Fruit fly (Drosophila melanogaster): ENCODE data around the gene CG3407.

The CG3407 gene

dm6 chr2L:3852120-3852519 lies 38.9 kb upstream of the CG3407 start (continued):
- TF ChIP-seq unc-4 (GFP tag; IDR thresholded peaks at IDR 0.05; ENCODE audit: partially characterized antibody) (no peak), Elba2 (GFP tag; optimal IDR thresholded peaks at IDR 0.05) (no peak), CG32772 (GFP tag; IDR thresholded peaks at IDR 0.05) (no peak; the same call in 1 of the 2 replicates), MTF-1 (GFP tag; optimal IDR thresholded peaks at IDR 0.05; ENCODE audit: borderline replicate concordance) (peak; percentile 9), gsb-n (tag; optimal IDR thresholded peaks at IDR 0.05) (peak; percentile 87), pnt (GFP tag; optimal IDR thresholded peaks at IDR 0.05) (peak; percentile 56), CG8765 (GFP tag; IDR thresholded peaks at IDR 0.05) (peak; percentile 50; the same call in 1 of the 2 replicates), salm (tag; optimal IDR thresholded peaks at IDR 0.05) (peak; percentile 7), Ets65A (GFP tag) (peak; percentile 22), bowl (GFP tag; IDR thresholded peaks at IDR 0.05) (no peak), eve (GFP tag; optimal IDR thresholded peaks at IDR 0.05) (peak in 1 of 2 experiments; percentile 40), yki (optimal IDR thresholded peaks at IDR 0.05) (no peak), Drgx (GFP tag; IDR thresholded peaks at IDR 0.05) (no peak), CG11504 (tag; optimal IDR thresholded peaks at IDR 0.05) (peak; percentile 46), CG1647 (GFP tag; optimal IDR thresholded peaks at IDR 0.05) (no peak), tup (GFP tag; optimal IDR thresholded peaks at IDR 0.05) (no peak), btn (GFP tag; optimal IDR thresholded peaks at IDR 0.05) (no peak), CG1832 (GFP tag; optimal IDR thresholded peaks at IDR 0.05) (no peak), Atf-2 (GFP tag; optimal IDR thresholded peaks at IDR 0.05) (peak; percentile 14), Dfd (GFP tag; optimal IDR thresholded peaks at IDR 0.05) (no peak), CG18011 (GFP tag; optimal IDR thresholded peaks at IDR 0.05) (no peak), Hsf (GFP tag; optimal IDR thresholded peaks at IDR 0.05) (peak; percentile 34), CG9215 (GFP tag; IDR thresholded peaks at IDR 0.05) (no peak), CG4730 (GFP tag; IDR thresholded peaks at IDR 0.05) (0 out of 2 replicates have a peak, but pooled peaks have one; percentile 13), crc (GFP tag; optimal IDR thresholded peaks at IDR 0.05) (no peak), ssp (GFP tag; IDR thresholded peaks at IDR 0.05) (0 out of 2 replicates have a peak, but pooled peaks have one; percentile 20), CG17361 (GFP tag; IDR thresholded peaks at IDR 0.05) (0 out of 3 replicates have a peak, but pooled peaks have one; percentile 45), ara (GFP tag; IDR thresholded peaks at IDR 0.05) (peak; percentile 62; the same call in 1 of the 2 replicates), jigr1 (GFP tag; IDR thresholded peaks at IDR 0.05) (no peak), B-H1 (GFP tag; IDR thresholded peaks at IDR 0.05) (no peak), CG3726 (GFP tag; IDR thresholded peaks at IDR 0.05) (no peak), CG11696 (GFP tag; IDR thresholded peaks at IDR 0.05) (no peak), Hr39 (optimal IDR thresholded peaks at IDR 0.05) (no peak), fd3F (GFP tag; optimal IDR thresholded peaks at IDR 0.05) (no peak), zf30C (GFP tag; optimal IDR thresholded peaks at IDR 0.05) (peak; percentile 64), CG7928 (GFP tag; optimal IDR thresholded peaks at IDR 0.05) (no peak), CG10959 (GFP tag; IDR thresholded peaks at IDR 0.05) (peak; percentile 43; the same call in 1 of the 2 replicates), trem (tag; optimal IDR thresholded peaks at IDR 0.05) (peak; percentile 39), CG18619 (GFP tag; optimal IDR thresholded peaks at IDR 0.05) (no peak), Tbp (GFP tag; optimal IDR thresholded peaks at IDR 0.05) (no peak), gro (GFP tag; optimal IDR thresholded peaks at IDR 0.05) (no peak), CG5180 (GFP tag; optimal IDR thresholded peaks at IDR 0.05) (no peak), her (GFP tag; optimal IDR thresholded peaks at IDR 0.05) (no peak), tio (GFP tag; optimal IDR thresholded peaks at IDR 0.05) (peak; percentile 39), grau (tag; optimal IDR thresholded peaks at IDR 0.05) (peak; percentile 44), BtbVII (GFP tag; optimal IDR thresholded peaks at IDR 0.05) (no peak), org-1 (GFP tag; optimal IDR thresholded peaks at IDR 0.05) (no peak), sug (tag; optimal IDR thresholded peaks at IDR 0.05) (no peak), CG17359 (tag; optimal IDR thresholded peaks at IDR 0.05) (peak; percentile 19), CG13775 (GFP tag; optimal IDR thresholded peaks at IDR 0.05) (peak; percentile 9), CG10979 (tag; optimal IDR thresholded peaks at IDR 0.05) (peak; percentile 79), CG42726 (GFP tag; IDR thresholded peaks at IDR 0.05; ENCODE audit: partially characterized antibody) (no peak), lmd (GFP tag; IDR thresholded peaks at IDR 0.05) (no peak)

Data from whole organism, embryonic.